Worm (Caenorhabditis elegans): Measurements from ENCODE around the gene tos-1.

tos-1 gene

DNA sequence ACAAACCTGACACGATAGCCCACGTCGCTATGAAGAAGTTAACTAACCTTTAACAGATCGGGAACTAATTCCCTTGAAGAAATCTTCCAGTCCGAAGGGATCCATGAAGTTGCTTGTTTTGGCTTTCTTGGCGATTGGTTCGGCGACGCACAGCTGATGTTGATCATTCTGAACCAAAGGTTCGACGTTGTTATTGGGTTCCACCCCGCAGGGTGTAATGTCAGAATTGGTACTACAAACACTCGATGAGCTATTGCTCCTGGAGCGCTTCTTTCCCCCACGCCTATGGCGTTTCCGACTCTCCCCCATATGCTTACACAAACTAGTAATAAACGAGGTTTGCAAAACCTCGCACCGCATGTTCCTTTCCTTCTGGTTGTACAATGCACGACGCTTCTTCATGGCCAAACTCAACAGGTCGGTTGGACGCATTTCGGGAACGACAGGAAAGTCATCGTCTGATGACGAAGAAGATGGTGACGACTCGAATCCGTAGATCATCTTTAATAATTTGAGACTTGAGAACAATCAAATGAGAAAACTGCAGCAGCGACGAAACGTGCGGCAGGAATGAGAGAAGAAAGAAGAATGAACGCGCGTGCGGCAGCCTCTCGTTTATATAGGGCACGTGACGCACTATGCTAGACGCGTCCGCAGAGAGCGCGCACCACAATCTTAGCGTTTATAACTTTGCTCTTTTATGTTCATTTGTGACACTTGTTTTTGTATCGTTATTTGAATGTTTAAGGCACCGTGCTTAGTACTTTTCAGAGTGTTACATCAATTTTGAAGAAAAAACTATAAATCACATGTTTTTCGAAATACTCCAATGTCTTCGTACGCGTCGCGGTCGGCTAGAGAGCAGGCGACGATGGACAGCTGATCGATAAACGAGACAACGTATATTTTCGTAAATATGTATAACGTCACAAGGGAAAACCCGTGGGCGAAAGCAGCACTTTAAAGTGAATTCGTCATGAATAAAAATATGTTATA is at the start of gene tos-1:
Gene tos-1 (minus strand): TSS at position 575 of the 996 bp plus-strand sequence.
- TF ChIP-seq lin-11 (tag; optimal IDR thresholded peaks at IDR 0.05) (peak; percentile 74), peb-1 (tag; optimal IDR thresholded peaks at IDR 0.05) (no peak), aly-2 (tag; optimal IDR thresholded peaks at IDR 0.05) (peak; percentile 43), elt-1 (tag; optimal IDR thresholded peaks at IDR 0.05) (no peak), lin-39 (tag; optimal IDR thresholded peaks at IDR 0.05) (peak; percentile 59), unc-55 (GFP tag; optimal IDR thresholded peaks at IDR 0.05) (peak; percentile 91), mdl-1 (tag; optimal IDR thresholded peaks at IDR 0.05) (peak; percentile 98 to 99), nhr-11 (tag; optimal IDR thresholded peaks at IDR 0.05) (peak; percentile 79), R02D3.7 (tag; optimal IDR thresholded peaks at IDR 0.05) (peak; percentile 64), crh-2 (tag; optimal IDR thresholded peaks at IDR 0.05) (peak; percentile 98), ztf-11 (tag; optimal IDR thresholded peaks at IDR 0.05) (peak; percentile 32), C34F6.9 (tag; optimal IDR thresholded peaks at IDR 0.05) (peak; percentile 99), Y55F3AM.14 (GFP tag; optimal IDR thresholded peaks at IDR 0.05) (peak; percentile 98), sem-4 (tag; optimal IDR thresholded peaks at IDR 0.05) (peak; percentile 96), mab-5 (tag; optimal IDR thresholded peaks at IDR 0.05) (peak; percentile 96), nhr-77 (tag; optimal IDR thresholded peaks at IDR 0.05) (peak; percentile 88), blmp-1 (tag; optimal IDR thresholded peaks at IDR 0.05; ENCODE audit: insufficient read depth) (peak; percentile 89), lsy-2 (tag; optimal IDR thresholded peaks at IDR 0.05) (peak; percentile 91 to 95), lin-13 (GFP tag; optimal IDR thresholded peaks at IDR 0.05) (peak; percentile 93), F13H6.1 (tag; optimal IDR thresholded peaks at IDR 0.05) (peak; percentile 99), nhr-237 (tag; optimal IDR thresholded peaks at IDR 0.05) (peak; percentile 71), nhr-10 (tag; optimal IDR thresholded peaks at IDR 0.05) (peak; percentile 86), elt-3 (tag; optimal IDR thresholded peaks at IDR 0.05) (no peak), sma-3 (GFP tag; optimal IDR thresholded peaks at IDR 0.05) (peak; percentile 100), ztf-1 (GFP tag; conservative IDR thresholded peaks at IDR 0.05) (peak; percentile 94; the same call in 1 of the 2 replicates), ama-1 (optimal IDR thresholded peaks at IDR 0.05) (peak; percentile 99), snpc-4 (tag; optimal IDR thresholded peaks at IDR 0.05) (peak; percentile 50), mbf-1 (tag; optimal IDR thresholded peaks at IDR 0.05) (no peak), zag-1 (tag; optimal IDR thresholded peaks at IDR 0.05) (peak; percentile 94), nhr-23 (tag; optimal IDR thresholded peaks at IDR 0.05) (peak; percentile 30), alr-1 (tag; optimal IDR thresholded peaks at IDR 0.05) (no peak), ZK546.5 (tag; optimal IDR thresholded peaks at IDR 0.05) (peak; percentile 70), egl-27 (tag; optimal IDR thresholded peaks at IDR 0.05) (peak; percentile 95), unc-62 (GFP tag; optimal IDR thresholded peaks at IDR 0.05) (peak; percentile 74), nhr-6 (tag; optimal IDR thresholded peaks at IDR 0.05) (peak; percentile 96), ztf-4 (tag; optimal IDR thresholded peaks at IDR 0.05) (peak; percentile 91), ceh-16 (tag; optimal IDR thresholded peaks at IDR 0.05) (peak; percentile 61), nhr-12 (tag; optimal IDR thresholded peaks at IDR 0.05) (no peak), gmeb-1 (tag; optimal IDR thresholded peaks at IDR 0.05) (peak; percentile 92), nhr-25 (tag; optimal IDR thresholded peaks at IDR 0.05) (peak; percentile 98), sma-9 (GFP tag; optimal IDR thresholded peaks at IDR 0.05) (peak; percentile 90), sma-9 (tag; optimal IDR thresholded peaks at IDR 0.05) (no peak), fos-1 (tag; optimal IDR thresholded peaks at IDR 0.05) (peak; percentile 95), dmd-4 (tag; optimal IDR thresholded peaks at IDR 0.05) (no peak), unc-39 (tag; optimal IDR thresholded peaks at IDR 0.05) (peak; percentile 51), nhr-129 (tag; optimal IDR thresholded peaks at IDR 0.05) (peak; percentile 95), ceh-82 (tag; optimal IDR thresholded peaks at IDR 0.05) (peak; percentile 82), nhr-21 (tag; optimal IDR thresholded peaks at IDR 0.05) (peak; percentile 98), skn-1 (tag; optimal IDR thresholded peaks at IDR 0.05) (no peak)

Data from whole organism, L2 larva.